Fruit fly (Drosophila melanogaster) whole organism, embryonic: ENCODE measurements around the gene CG17234.

ENCODE experiments used
- CG11560 ChIP-seq: fragments of 200-800 bp; sonication (Bioruptor generic); IDR thresholded peaks from 3 replicates; pipeline ENCODE4 v1.3.6; 2022; ENCODE audit warnings: missing biosample characterization, missing genetic modification characterization
- CG12104 ChIP-seq: fragments of 200-800 bp; sonication (Bioruptor generic); optimal IDR thresholded peaks from 3 replicates; lab custom pipeline; 2016; ENCODE audit warnings: missing biosample characterization, missing genetic modification characterization
- CG15514 ChIP-seq: fragments of 200-800 bp; sonication (Bioruptor generic); optimal IDR thresholded peaks from 3 replicates; lab custom pipeline; 2017; ENCODE audit warnings: missing biosample characterization, missing genetic modification characterization, mild to moderate bottlenecking, moderate library complexity, missing genetic modification reagents
- CG17802 ChIP-seq: fragments of 200-800 bp; sonication (Bioruptor generic); optimal IDR thresholded peaks from 2 replicates; lab custom pipeline; 2018; ENCODE audit warnings: missing biosample characterization, mild to moderate bottlenecking, missing genetic modification characterization, moderate library complexity
- CG18619 ChIP-seq: fragments of 200-800 bp; sonication (Bioruptor generic); optimal IDR thresholded peaks from 3 replicates; lab custom pipeline; 2017; ENCODE audit warnings: missing biosample characterization, mild to moderate bottlenecking, missing genetic modification characterization
- CG2129 ChIP-seq: fragments of 200-800 bp; sonication (Bioruptor generic); IDR thresholded peaks from 2 replicates; pipeline ENCODE4 v1.3.6; 2022; ENCODE audit warnings: missing biosample characterization, missing genetic modification characterization; ENCODE audit not compliant: partially characterized antibody
- CG2202 ChIP-seq: fragments of 200-800 bp; sonication (Bioruptor generic); optimal IDR thresholded peaks from 2 replicates; lab custom pipeline; 2018; ENCODE audit warnings: missing biosample characterization, mild to moderate bottlenecking, missing genetic modification characterization
- CG2889 ChIP-seq: fragments of 200-800 bp; sonication (Bioruptor generic); IDR thresholded peaks from 3 replicates; pipeline ENCODE4 v1.3.6; 2022; ENCODE audit warnings: missing biosample characterization, missing genetic modification characterization
- CG3065 ChIP-seq: fragments of 200-800 bp; sonication (Bioruptor generic); optimal IDR thresholded peaks from 2 replicates; lab custom pipeline; 2016; ENCODE audit warnings: missing biosample characterization, missing genetic modification characterization
- CG31365 ChIP-seq: fragments of 200-800 bp; sonication (Bioruptor generic); optimal IDR thresholded peaks from 2 replicates; lab custom pipeline; 2018; ENCODE audit warnings: missing biosample characterization, mild to moderate bottlenecking, missing genetic modification characterization
- CG4424 ChIP-seq: fragments of 200-800 bp; sonication (Bioruptor generic); optimal IDR thresholded peaks from 3 replicates; lab custom pipeline; 2016; ENCODE audit warnings: missing biosample characterization, missing genetic modification characterization
- CG6175 ChIP-seq: fragments of 200-800 bp; sonication (Bioruptor generic); IDR thresholded peaks from 3 replicates; pipeline ENCODE4 v1.3.6; 2022; ENCODE audit warnings: missing biosample characterization, missing genetic modification characterization
- CG8388 ChIP-seq: fragments of 200-800 bp; sonication (Bioruptor generic); optimal IDR thresholded peaks from 2 replicates; lab custom pipeline; 2019; ENCODE audit warnings: missing biosample characterization, mild to moderate bottlenecking, missing genetic modification characterization, moderate library complexity
- CG9215 ChIP-seq: fragments of 200-800 bp; sonication (Bioruptor generic); IDR thresholded peaks from 2 replicates; pipeline ENCODE4 v1.3.6; 2022; ENCODE audit warnings: missing biosample characterization, missing genetic modification characterization
- CG9609 ChIP-seq: fragments of 200-800 bp; sonication (Bioruptor generic); optimal IDR thresholded peaks from 3 replicates; lab custom pipeline; 2016; ENCODE audit warnings: missing biosample characterization, missing genetic modification characterization
- D19A ChIP-seq: fragments of 200-800 bp; optimal IDR thresholded peaks from 3 replicates; lab custom pipeline; 2019; ENCODE audit warnings: missing biosample characterization, mild to moderate bottlenecking, missing genetic modification characterization, moderate library complexity
- D19B ChIP-seq: fragments of 200-800 bp; sonication (Bioruptor generic); optimal IDR thresholded peaks from 2 replicates; lab custom pipeline; 2017; ENCODE audit warnings: missing biosample characterization, mild to moderate bottlenecking, missing genetic modification characterization
- Dad ChIP-seq: fragments of 200-800 bp; sonication (Bioruptor generic); optimal IDR thresholded peaks from 3 replicates; lab custom pipeline; 2016; ENCODE audit warnings: missing biosample characterization, missing genetic modification characterization
- Dfd ChIP-seq, 2 experiments: fragments of >200 bp; optimal IDR thresholded peaks; 2 replicates each; lab custom pipeline; 2017; ENCODE audit warnings: missing biosample characterization in 2 of 2, missing genetic modification characterization in 2 of 2
- Elba2 ChIP-seq: fragments of 200-800 bp; sonication (Bioruptor generic); optimal IDR thresholded peaks from 3 replicates; lab custom pipeline; 2016; ENCODE audit warnings: missing biosample characterization, missing genetic modification characterization
- Gug ChIP-seq: fragments of 200-800 bp; sonication (Bioruptor generic); IDR thresholded peaks from 4 replicates; pipeline ENCODE4 v1.3.6; 2022; ENCODE audit warnings: missing biosample characterization, missing genetic modification characterization
- H2.0 ChIP-seq: fragments of 200-800 bp; sonication (Bioruptor generic); IDR thresholded peaks from 2 replicates; pipeline ENCODE4 v1.3.6; 2022; ENCODE audit warnings: missing biosample characterization, missing genetic modification characterization
- MESR4 ChIP-seq: fragments of 200-800 bp; sonication (Bioruptor generic); optimal IDR thresholded peaks from 2 replicates; lab custom pipeline; 2018; ENCODE audit warnings: missing biosample characterization, mild to moderate bottlenecking, missing genetic modification characterization, moderate library complexity
- Mad ChIP-seq: fragments of 200-800 bp; sonication (Bioruptor generic); optimal IDR thresholded peaks from 2 replicates; lab custom pipeline; 2016; ENCODE audit warnings: missing biosample characterization, missing genetic modification characterization
- Mes4 ChIP-seq: fragments of 200-800 bp; sonication (Bioruptor generic); optimal IDR thresholded peaks from 2 replicates; lab custom pipeline; 2016; ENCODE audit warnings: missing biosample characterization, missing genetic modification characterization
- Opbp ChIP-seq: fragments of 200-800 bp; sonication (Bioruptor generic); IDR thresholded peaks from 3 replicates; pipeline ENCODE4 v1.3.6; 2022; ENCODE audit warnings: missing biosample characterization, missing genetic modification characterization; ENCODE audit not compliant: partially characterized antibody
- Poxn ChIP-seq: fragments of 200-800 bp; sonication (Bioruptor generic); IDR thresholded peaks from 2 replicates; pipeline ENCODE4 v1.3.6; 2022; ENCODE audit warnings: missing biosample characterization, missing genetic modification characterization
- Tbp ChIP-seq: fragments of >200 bp; optimal IDR thresholded peaks from 2 replicates; lab custom pipeline; 2018; ENCODE audit warnings: missing biosample characterization, missing genetic modification characterization
- Trl ChIP-seq, 3 experiments: fragments of >200 bp in 2 of 3; fragments of 200-800 bp in 1 of 3; sonication (Bioruptor generic) in 1 of 3; optimal IDR thresholded peaks; 2 replicates in 1 of 3; 3 replicates in 2 of 3; lab custom pipeline; 2016 to 2017; ENCODE audit warnings: missing biosample characterization in 1 of 3, missing genetic modification characterization in 1 of 3
- YL-1 ChIP-seq: fragments of 200-800 bp; sonication (Bioruptor generic); optimal IDR thresholded peaks from 3 replicates; lab custom pipeline; 2017; ENCODE audit warnings: missing biosample characterization, mild to moderate bottlenecking, missing genetic modification characterization
- abd-A ChIP-seq: fragments of 200-800 bp; sonication (Bioruptor generic); optimal IDR thresholded peaks from 3 replicates; lab custom pipeline; 2019; ENCODE audit warnings: missing biosample characterization, mild to moderate bottlenecking, missing genetic modification characterization, moderate library complexity
- al ChIP-seq: fragments of 200-800 bp; sonication (Bioruptor generic); IDR thresholded peaks from 2 replicates; pipeline ENCODE4 v1.3.6; 2022; ENCODE audit warnings: missing biosample characterization, missing genetic modification characterization
- ato ChIP-seq: fragments of 200-800 bp; sonication (Bioruptor generic); IDR thresholded peaks from 2 replicates; pipeline ENCODE4 v1.3.6; 2022; ENCODE audit warnings: missing biosample characterization, missing genetic modification characterization; ENCODE audit not compliant: partially characterized antibody
- dysf ChIP-seq: fragments of 200-800 bp; sonication (Bioruptor generic); IDR thresholded peaks from 3 replicates; pipeline ENCODE4 v1.3.6; 2022; ENCODE audit warnings: missing biosample characterization, missing genetic modification characterization
- gem ChIP-seq: fragments of 200-800 bp; sonication (Bioruptor generic); optimal IDR thresholded peaks from 2 replicates; lab custom pipeline; 2019; ENCODE audit warnings: missing biosample characterization, mild to moderate bottlenecking, missing genetic modification characterization, moderate library complexity
- gfzf ChIP-seq: fragments of 200-800 bp; sonication (Bioruptor generic); optimal IDR thresholded peaks from 2 replicates; lab custom pipeline; 2016; ENCODE audit warnings: missing biosample characterization, mild to moderate bottlenecking, missing genetic modification characterization, moderate library complexity
- lola ChIP-seq, 3 experiments: fragments of >200 bp in 2 of 3; fragments of 200-800 bp in 1 of 3; sonication (Bioruptor generic) in 1 of 3; optimal IDR thresholded peaks; 2 replicates each; lab custom pipeline; 2017 to 2019; ENCODE audit warnings: missing biosample characterization in 3 of 3, missing genetic modification characterization in 3 of 3, mild to moderate bottlenecking in 1 of 3, moderate library complexity in 1 of 3
- nerfin-2 ChIP-seq: fragments of 200-800 bp; sonication (Bioruptor generic); IDR thresholded peaks from 2 replicates; pipeline ENCODE4 v1.3.6; 2022; ENCODE audit warnings: missing biosample characterization, missing genetic modification characterization; ENCODE audit not compliant: partially characterized antibody
- otp ChIP-seq: fragments of 200-800 bp; sonication (Bioruptor generic); IDR thresholded peaks from 3 replicates; pipeline ENCODE4, ENCODE4 v1.3.6; 2022; ENCODE audit warnings: missing biosample characterization, missing genetic modification characterization
- pita ChIP-seq: fragments of 200-800 bp; sonication (Bioruptor generic); optimal IDR thresholded peaks from 2 replicates; lab custom pipeline; 2017; ENCODE audit warnings: missing biosample characterization, mild to moderate bottlenecking, missing genetic modification characterization
- pnt ChIP-seq: fragments of 200-800 bp; sonication (Bioruptor generic); optimal IDR thresholded peaks from 3 replicates; lab custom pipeline; 2016; ENCODE audit warnings: missing biosample characterization, missing genetic modification characterization
- ranshi ChIP-seq: fragments of 200-800 bp; sonication (Bioruptor generic); IDR thresholded peaks from 2 replicates; pipeline ENCODE4 v1.3.6; 2022; ENCODE audit warnings: missing biosample characterization, missing genetic modification characterization
- slou ChIP-seq: fragments of 200-800 bp; sonication (Bioruptor generic); optimal IDR thresholded peaks from 3 replicates; lab custom pipeline; 2016; ENCODE audit warnings: missing biosample characterization, missing genetic modification characterization
- tio ChIP-seq: fragments of 200-800 bp; sonication (Bioruptor generic); optimal IDR thresholded peaks from 2 replicates; lab custom pipeline; 2017; ENCODE audit warnings: missing biosample characterization, missing genetic modification characterization, inconsistent platforms
- trem ChIP-seq: fragments of 200-800 bp; optimal IDR thresholded peaks from 3 replicates; lab custom pipeline; 2019; ENCODE audit warnings: missing biosample characterization, mild to moderate bottlenecking, missing genetic modification characterization, moderate library complexity
- twi ChIP-seq: fragments of 200-800 bp; optimal IDR thresholded peaks from 2 replicates; lab custom pipeline; 2019; ENCODE audit warnings: missing biosample characterization, mild to moderate bottlenecking, missing genetic modification characterization, moderate library complexity
- zen2 ChIP-seq: fragments of 200-800 bp; sonication (Bioruptor generic); IDR thresholded peaks from 3 replicates; pipeline ENCODE4 v1.3.6; 2022; ENCODE audit warnings: missing biosample characterization, missing genetic modification characterization; ENCODE audit not compliant: partially characterized antibody
- zfh2 ChIP-seq: fragments of 200-800 bp; sonication (Bioruptor generic); optimal IDR thresholded peaks from 2 replicates; lab custom pipeline; 2016; ENCODE audit warnings: missing biosample characterization, missing genetic modification characterization

The CG17234 gene

DNA sequence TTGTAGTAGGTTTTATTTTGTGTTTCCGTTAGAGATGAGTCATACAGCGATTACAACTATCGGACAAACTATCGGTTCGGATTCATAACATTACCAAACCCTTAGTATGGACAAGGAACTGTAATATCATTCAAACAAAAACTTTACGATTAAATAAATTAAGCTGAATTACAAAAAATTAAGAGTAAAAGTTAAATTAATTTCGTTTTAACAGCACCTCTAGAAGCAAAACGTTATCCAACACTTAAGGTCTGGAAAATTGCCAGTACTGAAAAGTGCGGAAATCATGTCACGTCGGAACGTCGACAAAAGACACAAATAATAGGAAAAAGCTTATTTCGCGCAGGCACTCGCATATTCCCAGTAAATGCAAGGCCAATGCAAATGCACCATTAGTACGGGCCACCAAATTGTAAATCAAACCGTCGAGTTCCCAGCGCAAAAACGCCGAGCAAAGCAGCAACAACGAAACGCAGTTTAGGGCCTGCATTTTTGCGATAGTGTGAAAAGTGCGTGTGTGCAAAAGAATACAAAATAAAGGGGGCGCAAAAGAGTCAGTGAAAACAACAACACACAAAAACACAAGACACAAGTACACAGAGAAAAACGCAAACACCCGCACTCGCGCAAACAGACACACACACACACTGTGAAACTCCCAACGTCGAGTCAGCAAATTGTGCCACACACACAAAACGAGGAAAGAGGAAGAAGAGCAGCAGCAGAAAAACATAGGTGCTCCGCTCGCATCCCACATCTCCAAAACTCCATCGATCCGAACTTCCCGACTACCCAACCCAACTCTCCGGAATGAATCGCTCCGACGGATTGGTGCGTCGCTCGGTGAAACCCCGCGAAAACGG lies 26.4 kb upstream of the CG17234 start, which contains the start of the genes CG15387 and sau (continued):
- TF ChIP-seq Opbp (GFP tag; lab: Robert Waterston, UW): peak; percentile 82
- TF ChIP-seq pita (GFP tag; lab: Kevin White, UChicago): no peak
- TF ChIP-seq D19B (GFP tag; lab: Kevin White, UChicago): peak; percentile 56
- TF ChIP-seq H2.0 (GFP tag; lab: Robert Waterston, UW): peak; percentile 85
- TF ChIP-seq CG11560 (tag; lab: Robert Waterston, UW): peak; percentile 49; the same call in 2 of the 3 replicates
- TF ChIP-seq dysf (GFP tag; lab: Robert Waterston, UW): peak; percentile 83
- peak; percentile 91 for TF ChIP-seq CG9609 (GFP tag; lab: Kevin White, UChicago)
- peak; percentile 91 for TF ChIP-seq trem (tag; lab: Kevin White, UChicago)
- peak; percentile 41 for TF ChIP-seq gfzf
- peak; percentile 82 for TF ChIP-seq ranshi (GFP tag; lab: Robert Waterston, UW)
- TF ChIP-seq Gug (GFP tag; lab: Robert Waterston, UW): peak; percentile 76
- TF ChIP-seq YL-1 (GFP tag; lab: Kevin White, UChicago): peak; percentile 29
- peak; percentile 79 for TF ChIP-seq CG2889 (GFP tag; lab: Robert Waterston, UW)
- peak; percentile 86 for TF ChIP-seq CG15514 (GFP tag; lab: Kevin White, UChicago)
- TF ChIP-seq Mes4 (GFP tag; lab: Kevin White, UChicago): peak; percentile 85
- TF ChIP-seq pnt (GFP tag; lab: Kevin White, UChicago): peak; percentile 79
- TF ChIP-seq abd-A (tag; lab: Kevin White, UChicago): no peak
- TF ChIP-seq otp: peak; percentile 78
- peak; percentile 89 for TF ChIP-seq CG2129 (GFP tag; lab: Robert Waterston, UW)
- peak; percentile 42 for TF ChIP-seq MESR4 (GFP tag; lab: Kevin White, UChicago)
- TF ChIP-seq D19A (tag; lab: Kevin White, UChicago): peak; percentile 66
- peak; percentile 51 for TF ChIP-seq Elba2
- TF ChIP-seq Dad (GFP tag; lab: Kevin White, UChicago): peak; percentile 83
- peak; percentile 78 for TF ChIP-seq CG18619
- TF ChIP-seq Trl (optimal IDR thresholded peaks at IDR 0.05; lab: Kevin White, UChicago): no peak
- peak; percentile 96 for TF ChIP-seq Trl (GFP tag; optimal IDR thresholded peaks at IDR 0.05; lab: Kevin White, UChicago)
- peak; percentile 78 for TF ChIP-seq twi
- peak; percentile 72 for TF ChIP-seq ato (GFP tag; lab: Robert Waterston, UW)
- TF ChIP-seq Tbp (GFP tag; lab: Kevin White, UChicago): no peak
- TF ChIP-seq CG31365: no peak
- peak; percentile 68 for TF ChIP-seq CG2202 (tag; lab: Kevin White, UChicago)
- peak; percentile 88 for TF ChIP-seq slou (GFP tag; lab: Kevin White, UChicago)
- peak; percentile 77 for TF ChIP-seq CG9215
- TF ChIP-seq CG17802 (tag; lab: Kevin White, UChicago): peak; percentile 66
- peak; percentile 91 for TF ChIP-seq gem
- peak; percentile 41; the same call in 1 of the 2 replicates for TF ChIP-seq Poxn (GFP tag; lab: Robert Waterston, UW)
- TF ChIP-seq CG4424 (GFP tag; lab: Kevin White, UChicago): peak; percentile 90
- TF ChIP-seq zen2: peak; percentile 84; the same call in 2 of the 3 replicates
- peak; percentile 79 for TF ChIP-seq CG3065
- peak; percentile 85 for TF ChIP-seq nerfin-2
- peak; percentile 93 for TF ChIP-seq zfh2
- peak; percentile 81 for TF ChIP-seq tio (GFP tag; lab: Kevin White, UChicago)
- TF ChIP-seq CG6175: peak; percentile 11; the same call in 1 of the 3 replicates
- TF ChIP-seq Mad (GFP tag; lab: Kevin White, UChicago): peak; percentile 88
- peak in 1 of 3 experiments; percentile 82 for TF ChIP-seq lola (GFP tag; optimal IDR thresholded peaks at IDR 0.05; lab: Kevin White, UChicago)
- no peak for TF ChIP-seq Dfd (GFP tag; optimal IDR thresholded peaks at IDR 0.05; lab: Kevin White, UChicago)
- peak; percentile 81 for TF ChIP-seq CG12104 (GFP tag; lab: Kevin White, UChicago)
- TF ChIP-seq al (GFP tag; lab: Robert Waterston, UW): peak; percentile 79
- TF ChIP-seq CG8388: peak; percentile 81
